ENCODE assay signal across 2 fruit fly cellular contexts in genomic region chr3R:23139634-23140010, dm6.
TF ChIP-seq lines count a peak whose summit lies in the region.

No protein-coding gene starts in this region.

TF ChIP-seq in whole organism, adult, 20 proteins besides CTCF, POLR2A, EP300 and RAD21 (continued from another document):
- peak; percentile 53 for TF ChIP-seq CG11617 (GFP tag; optimal IDR thresholded peaks at IDR 0.05; lab: Kevin White, UChicago)

TF ChIP-seq in whole organism, embryonic, 481 proteins besides CTCF, POLR2A, EP300 and RAD21 (continued from another document):
- peak; percentile 24 for TF ChIP-seq zf30C (GFP tag; optimal IDR thresholded peaks at IDR 0.05; lab: Kevin White, UChicago)
- peak; percentile 54 for TF ChIP-seq CG11504 (tag; optimal IDR thresholded peaks at IDR 0.05; lab: Kevin White, UChicago)
- TF ChIP-seq Xbp1 (GFP tag; optimal IDR thresholded peaks at IDR 0.05; lab: Kevin White, UChicago), result no peak
- 0 out of 2 replicates have a peak, but pooled peaks have one; percentile 16 for TF ChIP-seq E2f1 (GFP tag; IDR thresholded peaks at IDR 0.05; lab: Robert Waterston, UW)
- TF ChIP-seq mirr (GFP tag; optimal IDR thresholded peaks at IDR 0.05; lab: Kevin White, UChicago), result peak; percentile 90
- TF ChIP-seq ind (GFP tag; optimal IDR thresholded peaks at IDR 0.05; lab: Kevin White, UChicago), result peak; percentile 6
- TF ChIP-seq CG10366 (GFP tag; IDR thresholded peaks at IDR 0.05; lab: Robert Waterston, UW), result peak; percentile 38; the same call in 1 of the 2 replicates
- peak; percentile 52 for TF ChIP-seq CG18599 (GFP tag; optimal IDR thresholded peaks at IDR 0.05; lab: Kevin White, UChicago)
- TF ChIP-seq CG32772 (GFP tag; IDR thresholded peaks at IDR 0.05; lab: Robert Waterston, UW), result 0 out of 2 replicates have a peak, but pooled peaks have one; percentile 10
- no peak for TF ChIP-seq CG12071 (GFP tag; optimal IDR thresholded peaks at IDR 0.05; lab: Kevin White, UChicago)
- 0 out of 2 replicates have a peak, but pooled peaks have one; percentile 12 for TF ChIP-seq E2f2 (GFP tag; IDR thresholded peaks at IDR 0.05; lab: Robert Waterston, UW)
- peak; percentile 79 for TF ChIP-seq Hey (tag; optimal IDR thresholded peaks at IDR 0.05; lab: Kevin White, UChicago)
- TF ChIP-seq Meics (GFP tag; optimal IDR thresholded peaks at IDR 0.05; lab: Kevin White, UChicago), result peak; percentile 26
- TF ChIP-seq CG4424 (GFP tag; optimal IDR thresholded peaks at IDR 0.05; lab: Kevin White, UChicago), result no peak
- 0 out of 3 replicates have a peak, but pooled peaks have one; percentile 23 for TF ChIP-seq Dbx (GFP tag; IDR thresholded peaks at IDR 0.05; lab: Robert Waterston, UW)
- TF ChIP-seq CG14441 (GFP tag; IDR thresholded peaks at IDR 0.05; lab: Robert Waterston, UW), result peak; percentile 58
- peak; percentile 53 for TF ChIP-seq grn (GFP tag; optimal IDR thresholded peaks at IDR 0.05; lab: Kevin White, UChicago)
- TF ChIP-seq rib (GFP tag; IDR thresholded peaks at IDR 0.05; lab: Robert Waterston, UW), result peak; percentile 59; the same call in 1 of the 2 replicates
- peak; percentile 50; the same call in 2 of the 3 replicates for TF ChIP-seq row (GFP tag; IDR thresholded peaks at IDR 0.05; lab: Robert Waterston, UW)
- no peak for TF ChIP-seq prd (optimal IDR thresholded peaks at IDR 0.05; lab: Kevin White, UChicago)
- TF ChIP-seq prd (GFP tag; IDR thresholded peaks at IDR 0.05; lab: Robert Waterston, UW), result 0 out of 3 replicates have a peak, but pooled peaks have one; percentile 19
- TF ChIP-seq Hmr (GFP tag; optimal IDR thresholded peaks at IDR 0.05; lab: Kevin White, UChicago), result peak; percentile 12
- no peak for TF ChIP-seq CG7839 (tag; optimal IDR thresholded peaks at IDR 0.05; lab: Kevin White, UChicago)
- TF ChIP-seq CG2120 (GFP tag; optimal IDR thresholded peaks at IDR 0.05; lab: Kevin White, UChicago), result peak; percentile 50
- no peak for TF ChIP-seq ems (GFP tag; optimal IDR thresholded peaks at IDR 0.05; lab: Kevin White, UChicago)
- TF ChIP-seq Sry-β (GFP tag; optimal IDR thresholded peaks at IDR 0.05; lab: Kevin White, UChicago), result no peak
- peak; percentile 21 for TF ChIP-seq CG9727 (GFP tag; optimal IDR thresholded peaks at IDR 0.05; lab: Kevin White, UChicago)
- TF ChIP-seq CG10267 (tag; optimal IDR thresholded peaks at IDR 0.05; lab: Kevin White, UChicago), result no peak
- TF ChIP-seq al (GFP tag; IDR thresholded peaks at IDR 0.05; lab: Robert Waterston, UW), result 0 out of 2 replicates have a peak, but pooled peaks have one; percentile 3
- no peak for TF ChIP-seq oc (tag; optimal IDR thresholded peaks at IDR 0.05; lab: Kevin White, UChicago)
- TF ChIP-seq CG31224 (GFP tag; IDR thresholded peaks at IDR 0.05; lab: Robert Waterston, UW), result no peak
- peak; percentile 10 for TF ChIP-seq CG30403 (GFP tag; optimal IDR thresholded peaks at IDR 0.05; lab: Kevin White, UChicago)
- no peak for TF ChIP-seq CoRest (tag; optimal IDR thresholded peaks at IDR 0.05; lab: Kevin White, UChicago)
- TF ChIP-seq YL-1 (GFP tag; optimal IDR thresholded peaks at IDR 0.05; lab: Kevin White, UChicago), result no peak
- no peak for TF ChIP-seq Ada2b (GFP tag; IDR thresholded peaks at IDR 0.05; lab: Robert Waterston, UW)
- peak; percentile 78 for TF ChIP-seq Med (GFP tag; lab: Kevin White, UChicago)
- TF ChIP-seq Sry-δ (GFP tag; optimal IDR thresholded peaks at IDR 0.05; lab: Kevin White, UChicago), result no peak
- peak; percentile 35 for TF ChIP-seq Ets65A (GFP tag; lab: Kevin White, UChicago)
- no peak for TF ChIP-seq CG9817 (tag; optimal IDR thresholded peaks at IDR 0.05; lab: Kevin White, UChicago)
- TF ChIP-seq chinmo (GFP tag; IDR thresholded peaks at IDR 0.05; lab: Robert Waterston, UW; ENCODE audit: partially characterized antibody), result peak; percentile 56; the same call in 1 of the 4 replicates
- peak; percentile 20 for TF ChIP-seq CG6813 (GFP tag; optimal IDR thresholded peaks at IDR 0.05; lab: Kevin White, UChicago)
- TF ChIP-seq CG34422 (GFP tag; IDR thresholded peaks at IDR 0.05; lab: Robert Waterston, UW), result 0 out of 3 replicates have a peak, but pooled peaks have one; percentile 33
- TF ChIP-seq CG3847 (GFP tag; IDR thresholded peaks at IDR 0.05; lab: Robert Waterston, UW), result 0 out of 2 replicates have a peak, but pooled peaks have one; percentile 17
- TF ChIP-seq CG31441 (GFP tag; IDR thresholded peaks at IDR 0.05; lab: Robert Waterston, UW), result no peak
- no peak for TF ChIP-seq Deaf1 (tag; optimal IDR thresholded peaks at IDR 0.05; lab: Kevin White, UChicago)
- TF ChIP-seq GATAe (GFP tag; conservative IDR thresholded peaks at IDR 0.05; lab: Robert Waterston, UW), result peak; percentile 82
- peak; percentile 2 for TF ChIP-seq mam (GFP tag; optimal IDR thresholded peaks at IDR 0.05; lab: Kevin White, UChicago)
- no peak for TF ChIP-seq CG2199 (GFP tag; IDR thresholded peaks at IDR 0.05; lab: Robert Waterston, UW)
- TF ChIP-seq vvl (GFP tag; IDR thresholded peaks at IDR 0.05; lab: Robert Waterston, UW), result 0 out of 2 replicates have a peak, but pooled peaks have one; percentile 38
- no peak for TF ChIP-seq dimm (GFP tag; IDR thresholded peaks at IDR 0.05; lab: Robert Waterston, UW)
- peak; percentile 76 for TF ChIP-seq crol (GFP tag; IDR thresholded peaks at IDR 0.05; lab: Robert Waterston, UW)
- TF ChIP-seq CG8290 (GFP tag; optimal IDR thresholded peaks at IDR 0.05; lab: Kevin White, UChicago), result no peak
- TF ChIP-seq CG8290 (tag; optimal IDR thresholded peaks at IDR 0.05; lab: Kevin White, UChicago), result peak in 1 of 2 experiments; percentile 31
- no peak for TF ChIP-seq nerfin-2 (GFP tag; IDR thresholded peaks at IDR 0.05; lab: Robert Waterston, UW; ENCODE audit: partially characterized antibody)
